Worm (Caenorhabditis elegans) whole organism, L1 larva: ENCODE results near the gene ZK180.7.
A peak's percentile ranks its signal among the peaks of the same experiment; 100 is the strongest.

Source experiments
- C04F5.9 ChIP-seq: sonication (generic microtip); optimal IDR thresholded peaks from 2 replicates; lab custom pipeline; 2016; ENCODE audit warnings: missing genetic modification characterization, missing compliant biosample characterization
- C16A3.4 ChIP-seq: fragments of 150-350 bp; optimal IDR thresholded peaks from 2 replicates; lab custom pipeline; 2014; ENCODE audit warnings: missing biosample characterization, missing genetic modification characterization
- C34B4.2 ChIP-seq: sonication (generic microtip); optimal IDR thresholded peaks from 2 replicates; lab custom pipeline; 2017; ENCODE audit warnings: mild to moderate bottlenecking, missing genetic modification characterization, missing compliant biosample characterization
- ama-1 ChIP-seq: fragments of 150-350 bp; optimal IDR thresholded peaks from 2 replicates; lab custom pipeline; 2014
- ceh-8 ChIP-seq: fragments of 200-800 bp; sonication (Bioruptor generic); optimal IDR thresholded peaks from 2 replicates; lab custom pipeline; 2018; ENCODE audit warnings: mild to moderate bottlenecking, missing genetic modification characterization, moderate library complexity, missing compliant biosample characterization
- dpl-1 ChIP-seq, 3 experiments: fragments of 150-350 bp in 2 of 3; sonication (generic microtip) in 1 of 3; optimal IDR thresholded peaks; 2 replicates each; lab custom pipeline; 2014 to 2017; ENCODE audit warnings: missing biosample characterization in 3 of 3, missing genetic modification characterization in 3 of 3, missing genetic modification reagents in 3 of 3
- efl-1 ChIP-seq, 4 experiments: fragments of 150-350 bp; optimal IDR thresholded peaks in 3 of 4; peaks in 1 of 4; 1 replicate in 1 of 4; 2 replicates in 3 of 4; lab custom pipeline; 2014; ENCODE audit warnings: missing biosample characterization in 2 of 4, missing genetic modification characterization in 2 of 4, missing genetic modification reagents in 2 of 4
- elt-2 ChIP-seq: sonication (generic microtip); optimal IDR thresholded peaks from 2 replicates; lab custom pipeline; 2016; ENCODE audit warnings: missing genetic modification characterization, mild to moderate bottlenecking, inconsistent platforms, missing compliant biosample characterization, missing genetic modification reagents
- elt-3 ChIP-seq, 6 experiments: fragments of 150-350 bp in 1 of 6; sonication (generic microtip); optimal IDR thresholded peaks; 2 replicates each; lab custom pipeline; 2017 to 2018; ENCODE audit warnings: missing biosample characterization in 6 of 6, missing genetic modification characterization in 6 of 6, inconsistent platforms in 1 of 6
- ets-5 ChIP-seq: fragments of 200-800 bp; sonication (Bioruptor generic); IDR thresholded peaks from 2 replicates; pipeline ENCODE4 v1.3.6; 2022; ENCODE audit warnings: missing genetic modification characterization, missing compliant biosample characterization
- fkh-4 ChIP-seq: sonication (generic microtip); optimal IDR thresholded peaks from 2 replicates; lab custom pipeline; 2016; ENCODE audit warnings: missing compliant biosample characterization, missing genetic modification characterization, borderline replicate concordance
- fkh-8 ChIP-seq: sonication (generic microtip); optimal IDR thresholded peaks from 2 replicates; lab custom pipeline; 2016; ENCODE audit warnings: mild to moderate bottlenecking, missing genetic modification characterization, missing compliant biosample characterization
- hpl-2 ChIP-seq: fragments of 150-350 bp; optimal IDR thresholded peaks from 2 replicates; lab custom pipeline; 2014; ENCODE audit warnings: missing biosample characterization, missing genetic modification reagents, missing genetic modification characterization
- lin-13 ChIP-seq: fragments of 150-350 bp; optimal IDR thresholded peaks from 2 replicates; lab custom pipeline; 2014; ENCODE audit warnings: missing biosample characterization, missing genetic modification reagents, missing genetic modification characterization
- lir-3 ChIP-seq: sonication (generic microtip); optimal IDR thresholded peaks from 2 replicates; lab custom pipeline; 2016; ENCODE audit warnings: mild to moderate bottlenecking, missing genetic modification characterization, moderate library complexity, missing compliant biosample characterization; ENCODE audit not compliant: poor library complexity
- mab-9 ChIP-seq: fragments of 200-800 bp; sonication (Bioruptor generic); IDR thresholded peaks from 2 replicates; pipeline ENCODE4 v1.3.6; 2022; ENCODE audit warnings: missing genetic modification reagents, missing genetic modification characterization, missing compliant biosample characterization
- mdl-1 ChIP-seq, 2 experiments: fragments of 150-350 bp; optimal IDR thresholded peaks; 2 replicates each; lab custom pipeline; 2014 to 2017; ENCODE audit warnings: missing biosample characterization in 2 of 2, missing genetic modification characterization in 2 of 2, inconsistent platforms in 1 of 2
- nhr-11 ChIP-seq: fragments of 150-350 bp; optimal IDR thresholded peaks from 2 replicates; lab custom pipeline; 2014; ENCODE audit warnings: missing biosample characterization, missing genetic modification characterization
- nhr-20 ChIP-seq: sonication (generic microtip); optimal IDR thresholded peaks from 2 replicates; lab custom pipeline; 2016; ENCODE audit warnings: mild to moderate bottlenecking, missing genetic modification characterization, missing compliant biosample characterization
- nhr-28 ChIP-seq: fragments of 150-350 bp; optimal IDR thresholded peaks from 2 replicates; lab custom pipeline; 2014; ENCODE audit warnings: missing biosample characterization, missing genetic modification characterization
- nhr-84 ChIP-seq: sonication (generic microtip); optimal IDR thresholded peaks from 2 replicates; lab custom pipeline; 2017; ENCODE audit warnings: missing biosample characterization, missing genetic modification characterization
- nhr-85 ChIP-seq: sonication (generic microtip); peaks from one replicate; lab custom pipeline; 2016; ENCODE audit warnings: missing genetic modification characterization, inconsistent platforms, missing compliant biosample characterization
- nhr-90 ChIP-seq: sonication (generic microtip); optimal IDR thresholded peaks from 2 replicates; lab custom pipeline; 2016; ENCODE audit warnings: mild to moderate bottlenecking, missing genetic modification characterization, missing compliant biosample characterization; ENCODE audit not compliant: poor library complexity
- pag-3 ChIP-seq: sonication (generic microtip); optimal IDR thresholded peaks from 2 replicates; lab custom pipeline; 2017; ENCODE audit warnings: missing genetic modification characterization, mild to moderate bottlenecking, missing compliant biosample characterization, antibody characterized with exemption, borderline replicate concordance; ENCODE audit not compliant: insufficient read depth
- pqm-1 ChIP-seq: sonication (generic microtip); optimal IDR thresholded peaks from 3 replicates; lab custom pipeline; 2017; ENCODE audit warnings: missing biosample characterization, missing genetic modification characterization
- snpc-4 ChIP-seq: fragments of 150-350 bp; optimal IDR thresholded peaks from 2 replicates; lab custom pipeline; 2014; ENCODE audit warnings: missing biosample characterization, missing genetic modification characterization
- sox-4 ChIP-seq: sonication (generic microtip); optimal IDR thresholded peaks from 2 replicates; lab custom pipeline; 2016; ENCODE audit warnings: missing genetic modification characterization, missing compliant biosample characterization
- swsn-7 ChIP-seq: sonication (generic microtip); optimal IDR thresholded peaks from 2 replicates; lab custom pipeline; 2016; ENCODE audit warnings: missing genetic modification characterization, missing compliant biosample characterization
- tlp-1 ChIP-seq: fragments of 150-350 bp; optimal IDR thresholded peaks from 2 replicates; lab custom pipeline; 2014; ENCODE audit warnings: missing biosample characterization, missing genetic modification characterization
- unc-130 ChIP-seq: fragments of 150-350 bp; optimal IDR thresholded peaks from 2 replicates; lab custom pipeline; 2017; ENCODE audit warnings: missing biosample characterization, missing genetic modification characterization, inconsistent platforms
- zip-4 ChIP-seq: fragments of 200-800 bp; sonication (Bioruptor generic); optimal IDR thresholded peaks from 2 replicates; lab custom pipeline; 2018; ENCODE audit warnings: mild to moderate bottlenecking, missing genetic modification characterization, moderate library complexity, missing compliant biosample characterization
- ztf-4 ChIP-seq: fragments of 150-350 bp; optimal IDR thresholded peaks from 2 replicates; lab custom pipeline; 2014; ENCODE audit warnings: missing biosample characterization, missing genetic modification characterization

Gene ZK180.7

DNA sequence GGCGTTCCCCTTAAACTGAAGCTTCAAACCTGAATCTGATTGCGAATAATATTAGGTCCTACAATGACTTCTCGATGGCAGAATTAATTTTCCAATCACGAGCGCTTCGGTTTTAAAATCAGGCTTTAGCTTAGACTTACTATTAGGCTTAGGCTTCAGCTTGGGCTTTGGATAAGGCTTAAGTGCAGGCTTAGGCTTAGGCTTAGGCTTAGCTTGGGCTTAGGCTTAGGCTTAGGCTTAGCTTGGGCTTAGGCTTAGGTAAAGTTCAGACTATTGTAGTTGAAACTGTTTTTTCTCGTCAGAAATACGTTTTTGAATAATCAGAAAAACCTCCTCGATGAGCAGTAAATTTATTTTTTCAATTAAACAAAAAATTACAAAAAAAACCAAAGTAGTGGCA lies 36.4 kb downstream of the ZK180.7 start:
- no peak for TF ChIP-seq ceh-8
- TF ChIP-seq fkh-4 (tag; lab: Kevin White, UChicago): no peak
- no peak for TF ChIP-seq nhr-90 (tag; lab: Kevin White, UChicago)
- TF ChIP-seq, all 84 proteins: peak for 0

DNA sequence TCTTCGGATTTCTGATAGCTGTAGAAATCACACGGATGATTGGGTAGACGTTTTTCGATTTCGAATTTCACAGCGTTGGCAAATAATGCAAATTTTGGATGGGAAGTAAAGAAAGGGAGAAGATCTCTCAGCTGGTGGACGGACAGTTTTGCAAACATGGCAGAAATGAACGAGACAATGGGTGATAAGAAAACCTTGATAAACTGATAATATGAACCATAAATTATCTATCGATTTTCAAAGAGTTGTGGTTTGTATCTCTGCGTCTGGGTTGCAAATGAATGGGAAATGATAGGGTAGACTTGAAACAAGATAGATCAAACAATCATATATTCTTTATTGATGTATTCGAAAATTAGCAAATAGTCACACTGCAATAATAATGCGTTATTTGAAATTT lies 39.8 kb downstream of the ZK180.7 start, which contains the start of gene ZK185.3:
ZK185.3 (minus strand) TSS at position 263 of the 400 bp plus-strand sequence.
- TF ChIP-seq pqm-1 (tag; lab: Kevin White, UChicago): peak; percentile 97
- peak in 4 of 6 experiments; percentile 7 to 58 (median 46) for TF ChIP-seq elt-3 (tag; optimal IDR thresholded peaks at IDR 0.05; lab: Kevin White, UChicago)
- no peak for TF ChIP-seq nhr-84 (tag; lab: Kevin White, UChicago)
- no peak for TF ChIP-seq efl-1 (optimal IDR thresholded peaks at IDR 0.05; lab: Kevin White, UChicago)
- TF ChIP-seq efl-1 (GFP tag; optimal IDR thresholded peaks at IDR 0.05 in 1 of 2; lab: Kevin White, UChicago): peak in 1 of 2 experiments; percentile 83
- no peak for TF ChIP-seq C34B4.2 (tag; lab: Kevin White, UChicago)
- TF ChIP-seq mab-9 (GFP tag; lab: Robert Waterston, UW): no peak
- TF ChIP-seq lir-3 (tag; lab: Kevin White, UChicago): no peak
- TF ChIP-seq dpl-1 (GFP tag; optimal IDR thresholded peaks at IDR 0.05; lab: Kevin White, UChicago): no peak
- no peak for TF ChIP-seq lin-13 (GFP tag; lab: Kevin White, UChicago)
- no peak for TF ChIP-seq sox-4 (tag; lab: Kevin White, UChicago)
- TF ChIP-seq pag-3 (tag; lab: Kevin White, UChicago): no peak
- TF ChIP-seq tlp-1: peak; percentile 57
- TF ChIP-seq fkh-4 (tag; lab: Kevin White, UChicago): no peak
- TF ChIP-seq C16A3.4: no peak
- TF ChIP-seq ets-5 (GFP tag; lab: Robert Waterston, UW): no peak
- TF ChIP-seq ama-1 (lab: Kevin White, UChicago): no peak
- peak; percentile 77 for TF ChIP-seq elt-2 (tag; lab: Kevin White, UChicago)
- TF ChIP-seq mdl-1 (tag; optimal IDR thresholded peaks at IDR 0.05; lab: Kevin White, UChicago): no peak
- no peak for TF ChIP-seq nhr-20 (tag; lab: Kevin White, UChicago)
- TF ChIP-seq, all 84 proteins: peak for 5

DNA sequence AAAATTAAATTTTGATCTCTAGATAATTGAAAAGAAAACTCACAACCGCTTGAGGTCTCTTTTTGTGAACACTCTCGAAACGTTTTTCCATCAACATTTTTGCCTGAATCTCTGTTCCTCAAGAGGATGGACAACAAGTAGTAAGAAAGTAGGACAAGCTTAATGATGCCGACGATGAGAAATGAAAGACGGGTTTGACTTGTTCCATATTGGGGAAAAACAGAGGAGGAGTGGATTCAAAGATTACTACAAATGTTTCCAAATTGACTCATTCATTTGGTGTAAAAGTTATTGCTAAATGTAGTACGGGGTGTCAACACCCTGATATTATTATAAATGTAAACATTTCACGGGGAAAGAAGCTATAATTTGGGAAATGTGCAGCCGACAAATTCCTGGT lies 42.7 kb downstream of the ZK180.7 start, which contains the start of gene ZK185.4:
ZK185.4 (minus strand) TSS at position 101 of the 400 bp plus-strand sequence.
- TF ChIP-seq C34B4.2 (tag; lab: Kevin White, UChicago) (no peak), fkh-8 (tag; lab: Kevin White, UChicago) (no peak), efl-1 (optimal IDR thresholded peaks at IDR 0.05; lab: Kevin White, UChicago) (no peak), efl-1 (GFP tag; optimal IDR thresholded peaks at IDR 0.05 in 1 of 2; lab: Kevin White, UChicago) (no peak), nhr-28 (tag; lab: Kevin White, UChicago) (no peak), swsn-7 (tag; lab: Kevin White, UChicago) (no peak)

DNA sequence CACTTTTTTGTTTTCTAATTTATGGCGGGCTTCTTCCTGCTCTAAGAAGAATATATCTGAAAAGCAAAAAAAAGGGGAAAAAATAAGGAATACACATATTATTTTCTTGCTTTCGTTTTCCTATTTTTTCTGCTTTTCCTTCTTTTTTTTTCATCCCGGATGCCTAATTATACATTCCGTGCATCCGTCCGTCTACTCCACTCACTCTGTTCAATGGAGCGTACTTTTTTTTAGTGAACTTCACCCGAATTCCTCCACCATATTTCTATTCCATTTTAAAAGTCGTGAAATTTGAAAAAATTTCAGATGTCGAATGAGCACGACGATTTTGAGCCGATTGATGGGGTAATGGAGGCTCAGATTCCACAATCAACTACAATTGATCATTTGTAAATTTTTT lies 45.9 kb downstream of the ZK180.7 start, which contains the start of gene ZK185.2:
ZK185.2 (plus strand) TSS at position 301 of the 400 bp plus-strand sequence.
- TF ChIP-seq nhr-90 (tag; lab: Kevin White, UChicago): no peak
- no peak for TF ChIP-seq C04F5.9 (tag; lab: Kevin White, UChicago)
- no peak for TF ChIP-seq ztf-4 (tag; lab: Kevin White, UChicago)
- no peak for TF ChIP-seq zip-4 (GFP tag; lab: Kevin White, UChicago)
- TF ChIP-seq efl-1 (optimal IDR thresholded peaks at IDR 0.05; lab: Kevin White, UChicago): no peak
- no peak for TF ChIP-seq efl-1 (GFP tag; optimal IDR thresholded peaks at IDR 0.05 in 1 of 2; lab: Kevin White, UChicago)
- TF ChIP-seq unc-130 (tag; lab: Kevin White, UChicago): no peak

DNA sequence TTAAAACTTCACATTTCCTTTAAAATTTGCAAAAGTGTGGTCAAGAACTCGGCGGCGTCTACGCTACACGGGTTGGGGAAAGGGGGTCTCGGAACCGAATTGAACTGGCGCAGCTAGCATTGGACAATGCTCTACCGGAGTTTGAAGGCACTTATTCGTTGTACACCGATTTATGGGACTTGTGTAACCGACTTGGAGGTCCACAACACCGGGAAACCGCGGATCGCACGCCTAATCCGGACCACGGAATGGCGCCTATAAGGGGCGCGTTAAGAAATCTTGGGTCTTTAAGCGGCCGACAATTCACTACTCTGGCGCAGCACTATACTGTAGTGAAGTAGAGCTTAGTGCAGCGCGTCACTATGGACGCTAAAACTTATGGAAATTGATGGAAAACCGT lies 48.3 kb downstream of the ZK180.7 start:
- peak; percentile 94 for TF ChIP-seq snpc-4 (tag; lab: Kevin White, UChicago)
- no peak for TF ChIP-seq nhr-11 (tag; lab: Kevin White, UChicago)
- TF ChIP-seq nhr-85 (tag; lab: Kevin White, UChicago): peak; percentile 62
- TF ChIP-seq fkh-4 (tag; lab: Kevin White, UChicago): no peak
- no peak for TF ChIP-seq hpl-2 (GFP tag; lab: Kevin White, UChicago)
